Fruit fly (Drosophila melanogaster): ENCODE data around the gene wupA.

wupA gene

DNA sequence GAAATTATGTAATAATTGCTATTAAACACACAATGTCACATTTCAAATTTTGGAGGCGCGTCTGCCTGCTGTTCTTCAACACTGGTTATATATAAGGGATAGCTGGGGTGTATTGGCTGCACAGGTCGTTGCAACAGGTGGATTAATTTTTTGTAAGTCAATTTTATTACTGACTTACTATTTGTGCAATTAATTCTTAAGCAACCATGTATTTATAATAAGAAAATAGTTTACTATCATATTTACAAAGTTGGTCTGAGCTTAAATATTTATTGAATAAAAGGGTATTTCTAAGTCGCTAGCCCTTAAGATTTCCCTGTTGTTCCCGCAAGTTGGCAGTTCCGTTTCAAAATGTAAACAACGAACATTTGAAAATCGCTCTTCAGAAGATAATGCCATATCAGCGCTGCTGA, 23.9 kb downstream of the wupA start, which contains the start of gene RhoGAP16F (continued):
- peak; percentile 77 to 88 for TF ChIP-seq dpn (GFP tag; optimal IDR thresholded peaks at IDR 0.05)
- TF ChIP-seq Pdp1 (GFP tag; optimal IDR thresholded peaks at IDR 0.05), result peak; percentile 84 to 95
- TF ChIP-seq CG42726 (GFP tag; IDR thresholded peaks at IDR 0.05; ENCODE audit: partially characterized antibody), result no peak
- TF ChIP-seq rib (GFP tag; IDR thresholded peaks at IDR 0.05), result peak; percentile 52
- peak in 1 of 2 experiments; percentile 87 for TF ChIP-seq bsh (GFP tag; optimal IDR thresholded peaks at IDR 0.05)
- TF ChIP-seq GATAe (GFP tag; conservative IDR thresholded peaks at IDR 0.05), result no peak
- peak; percentile 79 for TF ChIP-seq vfl (GFP tag; optimal IDR thresholded peaks at IDR 0.05)
- TF ChIP-seq CG11695 (GFP tag; IDR thresholded peaks at IDR 0.05), result peak; percentile 76
- TF ChIP-seq D19A (tag; optimal IDR thresholded peaks at IDR 0.05), result peak; percentile 94
- peak; percentile 61 for TF ChIP-seq CG18011 (GFP tag; optimal IDR thresholded peaks at IDR 0.05)
- TF ChIP-seq ranshi (GFP tag; IDR thresholded peaks at IDR 0.05), result peak; percentile 79
- TF ChIP-seq D (optimal IDR thresholded peaks at IDR 0.05), result no peak
- peak; percentile 69 for TF ChIP-seq D (GFP tag; optimal IDR thresholded peaks at IDR 0.05)
- no peak for TF ChIP-seq vnd (GFP tag; IDR thresholded peaks at IDR 0.05; ENCODE audit: partially characterized antibody)
- TF ChIP-seq CG9437 (GFP tag; optimal IDR thresholded peaks at IDR 0.05), result peak; percentile 63
- TF ChIP-seq peb (GFP tag; IDR thresholded peaks at IDR 0.05), result peak; percentile 74
- TF ChIP-seq CG18262 (tag; optimal IDR thresholded peaks at IDR 0.05), result peak; percentile 84
- no peak for TF ChIP-seq gcm2 (GFP tag; optimal IDR thresholded peaks at IDR 0.05)
- TF ChIP-seq CG2120 (GFP tag; optimal IDR thresholded peaks at IDR 0.05), result peak; percentile 92
- TF ChIP-seq sim (GFP tag; IDR thresholded peaks at IDR 0.05), result peak; percentile 25; the same call in 1 of the 2 replicates
- peak; percentile 72 for TF ChIP-seq CG15601 (tag; optimal IDR thresholded peaks at IDR 0.05)
- TF ChIP-seq trem (tag; optimal IDR thresholded peaks at IDR 0.05), result peak; percentile 99
- TF ChIP-seq CG31388 (GFP tag; optimal IDR thresholded peaks at IDR 0.05), result peak; percentile 70
- peak in 1 of 2 experiments; percentile 29 for TF ChIP-seq Hr78 (GFP tag; optimal IDR thresholded peaks at IDR 0.05)
- peak; percentile 78 for TF ChIP-seq ems (GFP tag; optimal IDR thresholded peaks at IDR 0.05)
- TF ChIP-seq NK7.1 (GFP tag; optimal IDR thresholded peaks at IDR 0.05), result peak; percentile 45
- peak; percentile 61 for TF ChIP-seq slou (GFP tag; optimal IDR thresholded peaks at IDR 0.05)
- TF ChIP-seq unpg (GFP tag; optimal IDR thresholded peaks at IDR 0.05), result peak; percentile 88
- no peak for TF ChIP-seq ash1 (GFP tag; optimal IDR thresholded peaks at IDR 0.05)
- peak; percentile 79 for TF ChIP-seq Sox100B (GFP tag; optimal IDR thresholded peaks at IDR 0.05)
- no peak for TF ChIP-seq hb (GFP tag; IDR thresholded peaks at IDR 0.05; ENCODE audit: partially characterized antibody)
- TF ChIP-seq z (GFP tag; IDR thresholded peaks at IDR 0.05), result no peak
- peak; percentile 83 for TF ChIP-seq zen (tag; optimal IDR thresholded peaks at IDR 0.05)
- peak; percentile 73; the same call in 1 of the 2 replicates for TF ChIP-seq stc (GFP tag; IDR thresholded peaks at IDR 0.05)
- peak; percentile 49 for TF ChIP-seq CG30020 (tag; optimal IDR thresholded peaks at IDR 0.05)
- no peak for TF ChIP-seq CG15479 (GFP tag; optimal IDR thresholded peaks at IDR 0.05)
- TF ChIP-seq CG13775 (GFP tag; optimal IDR thresholded peaks at IDR 0.05), result peak; percentile 77
- TF ChIP-seq CG13296 (GFP tag; optimal IDR thresholded peaks at IDR 0.05), result peak; percentile 77
- TF ChIP-seq CG31365 (tag; optimal IDR thresholded peaks at IDR 0.05), result peak; percentile 44
- peak; percentile 67 for TF ChIP-seq Usf (GFP tag; optimal IDR thresholded peaks at IDR 0.05)
- peak; percentile 71; the same call in 1 of the 2 replicates for TF ChIP-seq Oaz (GFP tag; IDR thresholded peaks at IDR 0.05)
- TF ChIP-seq Fer2 (tag; optimal IDR thresholded peaks at IDR 0.05), result peak; percentile 66
- TF ChIP-seq kni (GFP tag; optimal IDR thresholded peaks at IDR 0.05), result peak; percentile 54
- TF ChIP-seq HHEX (GFP tag; optimal IDR thresholded peaks at IDR 0.05), result peak; percentile 74
- peak; percentile 80 for TF ChIP-seq NfI (GFP tag; optimal IDR thresholded peaks at IDR 0.05)
- TF ChIP-seq aop (GFP tag; IDR thresholded peaks at IDR 0.05), result no peak
- TF ChIP-seq Neu2 (GFP tag; optimal IDR thresholded peaks at IDR 0.05; ENCODE audit: borderline replicate concordance), result no peak
- TF ChIP-seq CG1647 (GFP tag; optimal IDR thresholded peaks at IDR 0.05), result peak; percentile 68
- no peak for TF ChIP-seq CG2129 (GFP tag; IDR thresholded peaks at IDR 0.05; ENCODE audit: partially characterized antibody)
- peak; percentile 57 for TF ChIP-seq exex (tag; optimal IDR thresholded peaks at IDR 0.05)
